Worm (Caenorhabditis elegans): ENCODE measurements around the gene ect-2.
A peak's percentile ranks its signal among the peaks of the same experiment; 100 is the strongest.

The ect-2 gene

ce11 chrII:10761653-10762052, 22.1 kb downstream of the ect-2 start:
- TF ChIP-seq nhr-71 (tag; optimal IDR thresholded peaks at IDR 0.05) (no peak), efl-1 (optimal IDR thresholded peaks at IDR 0.05) (no peak), efl-1 (GFP tag; optimal IDR thresholded peaks at IDR 0.05 in 1 of 2) (peak in 1 of 2 experiments; percentile 49), ceh-82 (tag; optimal IDR thresholded peaks at IDR 0.05) (peak in 1 of 3 experiments; percentile 30), ztf-11 (tag; optimal IDR thresholded peaks at IDR 0.05) (no peak), lin-14 (GFP tag; optimal IDR thresholded peaks at IDR 0.05) (peak; percentile 75), zip-4 (GFP tag; optimal IDR thresholded peaks at IDR 0.05) (no peak), fkh-10 (GFP tag; optimal IDR thresholded peaks at IDR 0.05) (peak; percentile 75)

- TF ChIP-seq lin-14 (GFP tag; optimal IDR thresholded peaks at IDR 0.05): peak; percentile 40
- no peak for TF ChIP-seq rnt-1 (tag; optimal IDR thresholded peaks at IDR 0.05)
- TF ChIP-seq elt-2 (tag; optimal IDR thresholded peaks at IDR 0.05): no peak
- TF ChIP-seq F16B12.6 (tag; optimal IDR thresholded peaks at IDR 0.05): no peak
- TF ChIP-seq fkh-10 (GFP tag; optimal IDR thresholded peaks at IDR 0.05): peak; percentile 11
These were observed 23.0 kb downstream of the ect-2 start for ce11 chrII:10760801-10761200.

- no peak for TF ChIP-seq pqm-1 (tag; optimal IDR thresholded peaks at IDR 0.05)
- TF ChIP-seq ama-1 (optimal IDR thresholded peaks at IDR 0.05): no peak
- TF ChIP-seq lin-39 (tag; optimal IDR thresholded peaks at IDR 0.05): no peak
- no peak for TF ChIP-seq ceh-63 (GFP tag; optimal IDR thresholded peaks at IDR 0.05)
- TF ChIP-seq nhr-76 (tag; optimal IDR thresholded peaks at IDR 0.05): no peak
- no peak for TF ChIP-seq nhr-90 (tag; optimal IDR thresholded peaks at IDR 0.05; ENCODE audit: poor library complexity)
- TF ChIP-seq unc-30 (tag; optimal IDR thresholded peaks at IDR 0.05): no peak
- TF ChIP-seq nhr-28 (tag; optimal IDR thresholded peaks at IDR 0.05): no peak
- no peak for TF ChIP-seq unc-98 (GFP tag; IDR thresholded peaks at IDR 0.05)
- TF ChIP-seq nhr-20 (tag; optimal IDR thresholded peaks at IDR 0.05): no peak
- TF ChIP-seq sup-37 (GFP tag; optimal IDR thresholded peaks at IDR 0.05): no peak
- TF ChIP-seq efl-3 (GFP tag; optimal IDR thresholded peaks at IDR 0.05): no peak
- no peak for TF ChIP-seq aha-1 (tag; optimal IDR thresholded peaks at IDR 0.05)
These were observed 24.3 kb downstream of the ect-2 start for ce11 chrII:10759425-10759824.

ce11 chrII:10758951-10759350, 24.8 kb downstream of the ect-2 start:
- TF ChIP-seq fkh-10 (GFP tag; optimal IDR thresholded peaks at IDR 0.05): peak; percentile 67
- no peak for TF ChIP-seq aly-2 (tag; optimal IDR thresholded peaks at IDR 0.05)
- TF ChIP-seq unc-98 (GFP tag; IDR thresholded peaks at IDR 0.05): no peak
- TF ChIP-seq nhr-12 (tag; optimal IDR thresholded peaks at IDR 0.05): no peak
- TF ChIP-seq dpl-1 (GFP tag; optimal IDR thresholded peaks at IDR 0.05): no peak
- no peak for TF ChIP-seq ztf-11 (tag; optimal IDR thresholded peaks at IDR 0.05)
- no peak for TF ChIP-seq F16B12.6 (tag; optimal IDR thresholded peaks at IDR 0.05)
- TF ChIP-seq efl-1 (optimal IDR thresholded peaks at IDR 0.05): no peak
- peak in 1 of 2 experiments; percentile 53 for TF ChIP-seq efl-1 (GFP tag; optimal IDR thresholded peaks at IDR 0.05 in 1 of 2)
- TF ChIP-seq unc-130 (tag; optimal IDR thresholded peaks at IDR 0.05): no peak
- no peak for TF ChIP-seq nhr-85 (tag)
- no peak for TF ChIP-seq nhr-11 (tag; optimal IDR thresholded peaks at IDR 0.05)
- no peak for TF ChIP-seq ceh-90 (tag; optimal IDR thresholded peaks at IDR 0.05)
- peak; percentile 84 for TF ChIP-seq lin-14 (GFP tag; optimal IDR thresholded peaks at IDR 0.05)
- peak; percentile 26 for TF ChIP-seq nhr-71 (tag; optimal IDR thresholded peaks at IDR 0.05)
- TF ChIP-seq nhr-237 (tag; optimal IDR thresholded peaks at IDR 0.05): no peak
- TF ChIP-seq nhr-28 (tag; optimal IDR thresholded peaks at IDR 0.05): no peak
- no peak for TF ChIP-seq tlp-1 (tag; optimal IDR thresholded peaks at IDR 0.05)
- TF ChIP-seq grh-1 (GFP tag; IDR thresholded peaks at IDR 0.05): no peak
- TF ChIP-seq unc-62 (GFP tag; optimal IDR thresholded peaks at IDR 0.05): no peak
- peak in 1 of 2 experiments; percentile 1 for TF ChIP-seq lsy-2 (tag; optimal IDR thresholded peaks at IDR 0.05)
- no peak for TF ChIP-seq lin-39 (tag; optimal IDR thresholded peaks at IDR 0.05)
- no peak for TF ChIP-seq nhr-20 (tag; optimal IDR thresholded peaks at IDR 0.05)
- TF ChIP-seq isw-1 (GFP tag; IDR thresholded peaks at IDR 0.05): 0 out of 2 replicates have a peak, but pooled peaks have one; percentile 9
- TF ChIP-seq blmp-1 (tag; optimal IDR thresholded peaks at IDR 0.05): no peak
- peak; percentile 9 for TF ChIP-seq nhr-47 (tag; optimal IDR thresholded peaks at IDR 0.05)
- no peak for TF ChIP-seq C34B4.2 (tag; optimal IDR thresholded peaks at IDR 0.05)
- TF ChIP-seq ces-1 (GFP tag; optimal IDR thresholded peaks at IDR 0.05): peak; percentile 85
- TF ChIP-seq skn-1 (tag; optimal IDR thresholded peaks at IDR 0.05): no peak

Data from whole organism, L1 larva.